Fruit fly (Drosophila melanogaster) whole organism, embryonic: Measurements from ENCODE around the gene Ser.
A peak's percentile ranks its signal among the peaks of the same experiment; 100 is the strongest.

Source experiments
- ATbp ChIP-seq: fragments of 200-800 bp; sonication (Bioruptor generic); optimal IDR thresholded peaks from 2 replicates; lab custom pipeline; 2017; ENCODE audit warnings: missing biosample characterization, mild to moderate bottlenecking, missing genetic modification characterization, missing genetic modification reagents
- BtbVII ChIP-seq: fragments of 200-800 bp; sonication (Bioruptor generic); optimal IDR thresholded peaks from 3 replicates; lab custom pipeline; 2017; ENCODE audit warnings: missing biosample characterization, mild to moderate bottlenecking, missing genetic modification characterization
- CG10147 ChIP-seq: fragments of 200-800 bp; sonication (Bioruptor generic); optimal IDR thresholded peaks from 2 replicates; lab custom pipeline; 2019; ENCODE audit warnings: missing biosample characterization, mild to moderate bottlenecking, missing genetic modification characterization, moderate library complexity
- CG10321 ChIP-seq: fragments of 200-800 bp; sonication (Bioruptor generic); IDR thresholded peaks from 2 replicates; pipeline ENCODE4 v1.3.6; 2022; ENCODE audit warnings: missing biosample characterization, missing genetic modification characterization
- CG10462 ChIP-seq: fragments of 200-800 bp; sonication (Bioruptor generic); optimal IDR thresholded peaks from 2 replicates; lab custom pipeline; 2016; ENCODE audit warnings: missing biosample characterization, missing genetic modification characterization
- CG14667 ChIP-seq: fragments of 200-800 bp; sonication (Bioruptor generic); IDR thresholded peaks from 2 replicates; pipeline ENCODE4 v1.3.6; 2022; ENCODE audit warnings: missing biosample characterization, missing genetic modification characterization
- CG15479 ChIP-seq: fragments of 200-800 bp; sonication (Bioruptor generic); optimal IDR thresholded peaks from 3 replicates; lab custom pipeline; 2019; ENCODE audit warnings: missing biosample characterization, mild to moderate bottlenecking, missing genetic modification characterization, moderate library complexity
- CG1603 ChIP-seq: fragments of 200-800 bp; sonication (Bioruptor generic); optimal IDR thresholded peaks from 2 replicates; lab custom pipeline; 2019; ENCODE audit warnings: missing biosample characterization, mild to moderate bottlenecking, missing genetic modification characterization, moderate library complexity
- CG17612 ChIP-seq: fragments of 200-800 bp; sonication (Bioruptor generic); IDR thresholded peaks from 2 replicates; pipeline ENCODE4 v1.3.6; 2022; ENCODE audit warnings: missing biosample characterization, missing genetic modification characterization
- CG17912 ChIP-seq: fragments of 200-800 bp; sonication (Bioruptor generic); optimal IDR thresholded peaks from 2 replicates; lab custom pipeline; 2018; ENCODE audit warnings: missing biosample characterization, mild to moderate bottlenecking, missing genetic modification characterization
- CG2889 ChIP-seq: fragments of 200-800 bp; sonication (Bioruptor generic); IDR thresholded peaks from 3 replicates; pipeline ENCODE4 v1.3.6; 2022; ENCODE audit warnings: missing biosample characterization, missing genetic modification characterization
- CG30431 ChIP-seq: fragments of 200-800 bp; sonication (Bioruptor generic); optimal IDR thresholded peaks from 2 replicates; lab custom pipeline; 2017; ENCODE audit warnings: missing biosample characterization, missing genetic modification characterization
- CG3407 ChIP-seq: fragments of 200-800 bp; sonication (Bioruptor generic); optimal IDR thresholded peaks from 2 replicates; lab custom pipeline; 2018; ENCODE audit warnings: missing biosample characterization, mild to moderate bottlenecking, missing genetic modification characterization
- CG34422 ChIP-seq: fragments of 200-800 bp; sonication (Bioruptor generic); IDR thresholded peaks from 3 replicates; pipeline ENCODE4 v1.3.6; 2022; ENCODE audit warnings: missing biosample characterization, missing genetic modification characterization
- CG4854 ChIP-seq: fragments of 200-800 bp; sonication (Bioruptor generic); optimal IDR thresholded peaks from 2 replicates; lab custom pipeline; 2016; ENCODE audit warnings: missing biosample characterization, missing genetic modification characterization, inconsistent platforms
- CG6813 ChIP-seq: fragments of 200-800 bp; sonication (Bioruptor generic); optimal IDR thresholded peaks from 2 replicates; lab custom pipeline; 2017; ENCODE audit warnings: missing biosample characterization, missing genetic modification characterization, mild to moderate bottlenecking, moderate library complexity, missing genetic modification reagents
- CG7556 ChIP-seq: fragments of 200-800 bp; sonication (Bioruptor generic); optimal IDR thresholded peaks from 2 replicates; lab custom pipeline; 2017; ENCODE audit warnings: missing biosample characterization, mild to moderate bottlenecking, missing genetic modification characterization
- CG8924 ChIP-seq: fragments of 200-800 bp; optimal IDR thresholded peaks from 3 replicates; lab custom pipeline; 2019; ENCODE audit warnings: missing biosample characterization, mild to moderate bottlenecking, missing genetic modification characterization, moderate library complexity
- Camta ChIP-seq: fragments of 200-800 bp; sonication (Bioruptor generic); optimal IDR thresholded peaks from 2 replicates; lab custom pipeline; 2016; ENCODE audit warnings: missing biosample characterization, missing genetic modification characterization
- D19A ChIP-seq: fragments of 200-800 bp; optimal IDR thresholded peaks from 3 replicates; lab custom pipeline; 2019; ENCODE audit warnings: missing biosample characterization, mild to moderate bottlenecking, missing genetic modification characterization, moderate library complexity
- Dbx ChIP-seq: fragments of 200-800 bp; sonication (Bioruptor generic); IDR thresholded peaks from 3 replicates; pipeline ENCODE4 v1.3.6; 2022; ENCODE audit warnings: missing biosample characterization, missing genetic modification characterization
- Dip2 ChIP-seq: fragments of 200-800 bp; sonication (Bioruptor generic); IDR thresholded peaks from 2 replicates; pipeline ENCODE4 v1.3.6; 2022; ENCODE audit warnings: missing biosample characterization, missing genetic modification characterization
- E2f1 ChIP-seq: fragments of 200-800 bp; sonication (Bioruptor generic); IDR thresholded peaks from 2 replicates; pipeline ENCODE4 v1.3.6; 2022; ENCODE audit warnings: missing biosample characterization, missing genetic modification characterization
- E2f2 ChIP-seq: fragments of 200-800 bp; sonication (Bioruptor generic); IDR thresholded peaks from 2 replicates; pipeline ENCODE4 v1.3.6; 2022; ENCODE audit warnings: missing biosample characterization, missing genetic modification characterization
- Ets65A ChIP-seq: fragments of 200-800 bp; sonication (Bioruptor generic); peaks from one replicate; lab custom pipeline; 2016; ENCODE audit warnings: missing biosample characterization, missing genetic modification characterization
- Gsc ChIP-seq: fragments of 200-800 bp; sonication (Bioruptor generic); IDR thresholded peaks from 2 replicates; pipeline ENCODE4 v1.3.6; 2022; ENCODE audit warnings: missing biosample characterization, missing genetic modification characterization
- Hey ChIP-seq: fragments of 200-800 bp; sonication (Bioruptor generic); optimal IDR thresholded peaks from 3 replicates; lab custom pipeline; 2018; ENCODE audit warnings: missing biosample characterization, mild to moderate bottlenecking, missing genetic modification characterization
- HmgZ ChIP-seq: fragments of 200-800 bp; sonication (Bioruptor generic); optimal IDR thresholded peaks from 2 replicates; lab custom pipeline; 2018; ENCODE audit warnings: missing biosample characterization, mild to moderate bottlenecking, missing genetic modification characterization
- Myb ChIP-seq: fragments of 200-800 bp; sonication (Bioruptor generic); optimal IDR thresholded peaks from 2 replicates; lab custom pipeline; 2016; ENCODE audit warnings: missing biosample characterization, missing genetic modification characterization
- NK7.1 ChIP-seq: fragments of 200-800 bp; sonication (Bioruptor generic); optimal IDR thresholded peaks from 3 replicates; lab custom pipeline; 2016; ENCODE audit warnings: missing biosample characterization, missing genetic modification characterization
- Nf-YA ChIP-seq: fragments of 200-800 bp; sonication (Bioruptor generic); IDR thresholded peaks from 2 replicates; pipeline ENCODE4 v1.3.6; 2022; ENCODE audit warnings: missing biosample characterization, missing genetic modification characterization
- cad ChIP-seq: fragments of >200 bp; optimal IDR thresholded peaks from 2 replicates; lab custom pipeline; 2017; ENCODE audit warnings: missing biosample characterization, missing genetic modification characterization
- chm ChIP-seq: fragments of 200-800 bp; sonication (Bioruptor generic); IDR thresholded peaks from 2 replicates; pipeline ENCODE4 v1.3.6; 2022; ENCODE audit warnings: missing biosample characterization, missing genetic modification characterization
- dimm ChIP-seq: fragments of 200-800 bp; sonication (Bioruptor generic); IDR thresholded peaks from 2 replicates; pipeline ENCODE4 v1.3.6; 2022; ENCODE audit warnings: missing biosample characterization, missing genetic modification characterization
- dpn ChIP-seq, 2 experiments: fragments of 200-800 bp; sonication (Bioruptor generic); optimal IDR thresholded peaks; 3 replicates each; lab custom pipeline; 2016; ENCODE audit warnings: missing biosample characterization in 2 of 2, missing genetic modification characterization in 2 of 2
- fd96Cb ChIP-seq: fragments of 200-800 bp; sonication (Bioruptor generic); optimal IDR thresholded peaks from 2 replicates; lab custom pipeline; 2018; ENCODE audit warnings: missing biosample characterization, mild to moderate bottlenecking, missing genetic modification characterization, moderate library complexity
- ftz-f1 ChIP-seq: fragments of 200-800 bp; sonication (Bioruptor generic); optimal IDR thresholded peaks from 2 replicates; lab custom pipeline; 2016; ENCODE audit warnings: missing biosample characterization, missing genetic modification characterization
- gsb-n ChIP-seq: fragments of 200-800 bp; sonication (Bioruptor generic); optimal IDR thresholded peaks from 3 replicates; lab custom pipeline; 2018; ENCODE audit warnings: missing biosample characterization, mild to moderate bottlenecking, missing genetic modification characterization
- hbn ChIP-seq: fragments of 200-800 bp; sonication (Bioruptor generic); IDR thresholded peaks from 2 replicates; pipeline ENCODE4 v1.3.6; 2022; ENCODE audit warnings: missing biosample characterization, missing genetic modification characterization; ENCODE audit not compliant: partially characterized antibody
- her ChIP-seq: fragments of 200-800 bp; sonication (Bioruptor generic); optimal IDR thresholded peaks from 2 replicates; lab custom pipeline; 2016; ENCODE audit warnings: missing biosample characterization, missing genetic modification characterization
- jumu ChIP-seq: fragments of 200-800 bp; sonication (Bioruptor generic); optimal IDR thresholded peaks from 3 replicates; lab custom pipeline; 2016; ENCODE audit warnings: missing biosample characterization, missing genetic modification characterization
- lab ChIP-seq: fragments of 200-800 bp; sonication (Bioruptor generic); optimal IDR thresholded peaks from 3 replicates; lab custom pipeline; 2017; ENCODE audit warnings: missing biosample characterization, missing genetic modification characterization, mild to moderate bottlenecking, moderate library complexity, missing genetic modification reagents
- luna ChIP-seq: fragments of 200-800 bp; sonication (Bioruptor generic); optimal IDR thresholded peaks from 2 replicates; lab custom pipeline; 2016; ENCODE audit warnings: missing biosample characterization, missing genetic modification characterization
- maf-S ChIP-seq: fragments of 200-800 bp; sonication (Bioruptor generic); optimal IDR thresholded peaks from 2 replicates; lab custom pipeline; 2016; ENCODE audit warnings: missing biosample characterization, missing genetic modification characterization
- mld ChIP-seq: fragments of 200-800 bp; sonication (Bioruptor generic); IDR thresholded peaks from 3 replicates; pipeline ENCODE4 v1.3.6; 2022; ENCODE audit warnings: missing biosample characterization, missing genetic modification characterization; ENCODE audit not compliant: partially characterized antibody
- nau ChIP-seq: fragments of 200-800 bp; sonication (Bioruptor generic); optimal IDR thresholded peaks from 3 replicates; lab custom pipeline; 2017; ENCODE audit warnings: missing biosample characterization, mild to moderate bottlenecking, missing genetic modification characterization, missing genetic modification reagents
- seq ChIP-seq: fragments of 200-800 bp; sonication (Bioruptor generic); IDR thresholded peaks from 2 replicates; pipeline ENCODE4 v1.3.6; 2022; ENCODE audit warnings: missing biosample characterization, missing genetic modification characterization
- sna ChIP-seq: fragments of 200-800 bp; sonication (Bioruptor generic); IDR thresholded peaks from 2 replicates; pipeline ENCODE4 v1.3.6; 2022; ENCODE audit warnings: missing biosample characterization, missing genetic modification characterization; ENCODE audit not compliant: partially characterized antibody
- sug ChIP-seq: fragments of 200-800 bp; optimal IDR thresholded peaks from 2 replicates; lab custom pipeline; 2019; ENCODE audit warnings: missing biosample characterization, mild to moderate bottlenecking, missing genetic modification characterization, moderate library complexity
- unc-4 ChIP-seq: fragments of 200-800 bp; sonication (Bioruptor generic); IDR thresholded peaks from 2 replicates; pipeline ENCODE4 v1.3.6; 2022; ENCODE audit warnings: missing biosample characterization, missing genetic modification characterization; ENCODE audit not compliant: partially characterized antibody

Gene Ser

dm6 chr3R:27238438-27239301, 44.6 kb upstream of the Ser start, which contains the start of the genes CG31064 and PolA2 (continued):
- TF ChIP-seq CG10462 (GFP tag; lab: Kevin White, UChicago) (no peak), Hey (tag; lab: Kevin White, UChicago) (no peak), CG17912 (peak; percentile 38), D19A (tag; lab: Kevin White, UChicago) (no peak), her (GFP tag; lab: Kevin White, UChicago) (no peak), Camta (no peak), Dbx (GFP tag; lab: Robert Waterston, UW) (peak; percentile 13; the same call in 1 of the 3 replicates), E2f2 (GFP tag; lab: Robert Waterston, UW) (peak; percentile 92), Ets65A (no peak), luna (no peak), CG17612 (no peak), ftz-f1 (GFP tag; lab: Kevin White, UChicago) (peak; percentile 78), Nf-YA (GFP tag; lab: Robert Waterston, UW) (no peak), CG14667 (GFP tag; lab: Robert Waterston, UW) (no peak), cad (GFP tag; lab: Kevin White, UChicago) (no peak), CG4854 (no peak), dpn (GFP tag; optimal IDR thresholded peaks at IDR 0.05; lab: Kevin White, UChicago) (no peak), NK7.1 (GFP tag; lab: Kevin White, UChicago) (no peak), CG15479 (GFP tag; lab: Kevin White, UChicago) (no peak), Dip2 (GFP tag; lab: Robert Waterston, UW) (no peak), CG10321 (GFP tag; lab: Robert Waterston, UW) (no peak), mld (peak; percentile 74; the same call in 1 of the 3 replicates), Gsc (GFP tag; lab: Robert Waterston, UW) (no peak), sna (GFP tag; lab: Robert Waterston, UW) (peak; percentile 73; the same call in 1 of the 2 replicates), seq (no peak), CG6813 (GFP tag; lab: Kevin White, UChicago) (no peak), CG10147 (peak; percentile 5), CG8924 (tag; lab: Kevin White, UChicago) (peak; percentile 9), Myb (GFP tag; lab: Kevin White, UChicago) (peak; percentile 67), fd96Cb (no peak), maf-S (no peak), ATbp (no peak), E2f1 (GFP tag; lab: Robert Waterston, UW) (peak; percentile 67; the same call in 1 of the 2 replicates), sug (tag; lab: Kevin White, UChicago) (no peak), CG3407 (GFP tag; lab: Kevin White, UChicago) (no peak), unc-4 (peak; percentile 72), chm (no peak), dimm (GFP tag; lab: Robert Waterston, UW) (no peak), gsb-n (tag; lab: Kevin White, UChicago) (no peak), hbn (GFP tag; lab: Robert Waterston, UW) (peak; percentile 69), lab (GFP tag; lab: Kevin White, UChicago) (no peak), BtbVII (GFP tag; lab: Kevin White, UChicago) (no peak), CG30431 (no peak), HmgZ (tag; lab: Kevin White, UChicago) (peak; percentile 71), CG34422 (GFP tag; lab: Robert Waterston, UW) (peak; percentile 69; the same call in 2 of the 3 replicates), CG2889 (GFP tag; lab: Robert Waterston, UW) (no peak), jumu (GFP tag; lab: Kevin White, UChicago) (peak; percentile 34), nau (no peak), CG7556 (GFP tag; lab: Kevin White, UChicago) (no peak), CG1603 (tag; lab: Kevin White, UChicago) (no peak)
